Worm (Caenorhabditis elegans) whole organism, late embryonic: ENCODE data around the gene C15B12.1.
A peak's percentile ranks its signal among the peaks of the same experiment; 100 is the strongest.

Source experiments
- C08G9.2 ChIP-seq: sonication (generic microtip); optimal IDR thresholded peaks from 2 replicates; lab custom pipeline; 2016; ENCODE audit warnings: mild to moderate bottlenecking, missing genetic modification characterization, moderate library complexity, missing compliant biosample characterization
- K02D7.2 ChIP-seq: sonication (generic microtip); optimal IDR thresholded peaks from 2 replicates; lab custom pipeline; 2017; ENCODE audit warnings: mild to moderate bottlenecking, missing genetic modification characterization, missing compliant biosample characterization
- Y22D7AL.16 ChIP-seq: sonication (generic microtip); optimal IDR thresholded peaks from 2 replicates; lab custom pipeline; 2016; ENCODE audit warnings: missing genetic modification characterization, missing compliant biosample characterization
- ahr-1 ChIP-seq: sonication (generic microtip); optimal IDR thresholded peaks from 2 replicates; lab custom pipeline; 2016; ENCODE audit warnings: missing genetic modification characterization, missing compliant biosample characterization
- ama-1 ChIP-seq: fragments of 150-350 bp; optimal IDR thresholded peaks from 2 replicates; lab custom pipeline; 2014
- ceh-18 ChIP-seq: sonication (generic microtip); optimal IDR thresholded peaks from 2 replicates; lab custom pipeline; 2016; ENCODE audit warnings: missing genetic modification characterization, missing compliant biosample characterization
- ceh-19 ChIP-seq: fragments of 200-800 bp; sonication (Bioruptor generic); optimal IDR thresholded peaks from 2 replicates; lab custom pipeline; 2018; ENCODE audit warnings: mild to moderate bottlenecking, missing genetic modification characterization, missing compliant biosample characterization
- ceh-22 ChIP-seq: sonication (generic microtip); optimal IDR thresholded peaks from 2 replicates; lab custom pipeline; 2017; ENCODE audit warnings: missing biosample characterization, missing genetic modification characterization
- ceh-24 ChIP-seq: sonication (generic microtip); optimal IDR thresholded peaks from 2 replicates; lab custom pipeline; 2016; ENCODE audit warnings: mild to moderate bottlenecking, missing genetic modification characterization, missing compliant biosample characterization
- ceh-30 ChIP-seq: fragments of 150-350 bp; optimal IDR thresholded peaks from 2 replicates; lab custom pipeline; 2014; ENCODE audit warnings: missing biosample characterization, missing genetic modification characterization
- ceh-34 ChIP-seq: sonication (generic microtip); optimal IDR thresholded peaks from 2 replicates; lab custom pipeline; 2016; ENCODE audit warnings: mild to moderate bottlenecking, missing genetic modification characterization, missing compliant biosample characterization
- ceh-45 ChIP-seq: fragments of 200-800 bp; sonication (Bioruptor generic); IDR thresholded peaks from 2 replicates; pipeline ENCODE4 v1.3.6; 2022; ENCODE audit warnings: missing genetic modification reagents, missing genetic modification characterization, missing compliant biosample characterization
- ceh-6 ChIP-seq: fragments of 200-800 bp; sonication (Bioruptor generic); optimal IDR thresholded peaks from 2 replicates; lab custom pipeline; 2018; ENCODE audit warnings: mild to moderate bottlenecking, missing genetic modification characterization, missing compliant biosample characterization
- ceh-9 ChIP-seq: sonication (generic microtip); optimal IDR thresholded peaks from 2 replicates; lab custom pipeline; 2016; ENCODE audit warnings: mild to moderate bottlenecking, missing genetic modification characterization, inconsistent platforms, missing compliant biosample characterization
- dve-1 ChIP-seq: sonication (generic microtip); optimal IDR thresholded peaks from 2 replicates; lab custom pipeline; 2017; ENCODE audit warnings: antibody characterized with exemption, mild to moderate bottlenecking, missing genetic modification characterization, missing compliant biosample characterization
- elt-2 ChIP-seq: sonication (generic microtip); optimal IDR thresholded peaks from 2 replicates; lab custom pipeline; 2016; ENCODE audit warnings: missing genetic modification reagents, missing genetic modification characterization, missing compliant biosample characterization
- elt-4 ChIP-seq: sonication (generic microtip); optimal IDR thresholded peaks from 2 replicates; lab custom pipeline; 2016; ENCODE audit warnings: missing genetic modification characterization, missing compliant biosample characterization
- eyg-1 ChIP-seq: sonication (generic microtip); optimal IDR thresholded peaks from 2 replicates; lab custom pipeline; 2016; ENCODE audit warnings: missing genotype, missing genetic modification characterization, missing compliant biosample characterization
- fkh-6 ChIP-seq: sonication (generic microtip); optimal IDR thresholded peaks from 2 replicates; lab custom pipeline; 2016; ENCODE audit warnings: missing genetic modification characterization, missing compliant biosample characterization
- gmeb-2 ChIP-seq: sonication (generic microtip); optimal IDR thresholded peaks from 2 replicates; lab custom pipeline; 2016; ENCODE audit warnings: missing genetic modification characterization, inconsistent platforms, missing compliant biosample characterization
- hlh-8 ChIP-seq: sonication (generic microtip); optimal IDR thresholded peaks from 2 replicates; lab custom pipeline; 2016; ENCODE audit warnings: missing genotype, missing genetic modification characterization, missing compliant biosample characterization
- nfya-1 ChIP-seq: sonication (generic microtip); optimal IDR thresholded peaks from 2 replicates; lab custom pipeline; 2017; ENCODE audit warnings: missing genetic modification characterization, mild to moderate bottlenecking, missing compliant biosample characterization, antibody characterized with exemption, moderate library complexity
- nhr-11 ChIP-seq: fragments of 150-350 bp; optimal IDR thresholded peaks from 2 replicates; lab custom pipeline; 2014; ENCODE audit warnings: missing biosample characterization, missing genetic modification characterization
- nhr-232 ChIP-seq: sonication (generic microtip); optimal IDR thresholded peaks from 2 replicates; lab custom pipeline; 2016; ENCODE audit warnings: missing genetic modification characterization, missing compliant biosample characterization
- pag-3 ChIP-seq: sonication (generic microtip); optimal IDR thresholded peaks from 2 replicates; lab custom pipeline; 2016; ENCODE audit warnings: missing compliant biosample characterization, missing genetic modification characterization, borderline replicate concordance
- pat-9 ChIP-seq: fragments of 200-800 bp; sonication (Bioruptor generic); optimal IDR thresholded peaks from 2 replicates; lab custom pipeline; 2018; ENCODE audit warnings: mild to moderate bottlenecking, missing genetic modification characterization, moderate library complexity, missing compliant biosample characterization
- pax-1 ChIP-seq: fragments of 150-350 bp; optimal IDR thresholded peaks from 2 replicates; lab custom pipeline; 2014; ENCODE audit warnings: missing biosample characterization, missing genetic modification characterization
- pqm-1 ChIP-seq: sonication (generic microtip); optimal IDR thresholded peaks from 2 replicates; lab custom pipeline; 2016; ENCODE audit warnings: missing genetic modification characterization, missing compliant biosample characterization
- ref-2 ChIP-seq: sonication (generic microtip); optimal IDR thresholded peaks from 2 replicates; lab custom pipeline; 2016; ENCODE audit warnings: missing genetic modification characterization, missing compliant biosample characterization
- rnt-1 ChIP-seq: sonication (generic microtip); optimal IDR thresholded peaks from 2 replicates; lab custom pipeline; 2016; ENCODE audit warnings: missing genetic modification characterization, missing compliant biosample characterization
- sox-2 ChIP-seq: fragments of 200-800 bp; sonication (Bioruptor generic); IDR thresholded peaks from 2 replicates; pipeline ENCODE4 v1.3.6; 2022; ENCODE audit warnings: missing genetic modification reagents, missing genetic modification characterization, missing compliant biosample characterization
- tbx-2 ChIP-seq: sonication (generic microtip); optimal IDR thresholded peaks from 2 replicates; lab custom pipeline; 2016; ENCODE audit warnings: missing genetic modification characterization, missing compliant biosample characterization
- unc-86 ChIP-seq: sonication (generic microtip); optimal IDR thresholded peaks from 2 replicates; lab custom pipeline; 2016; ENCODE audit warnings: missing genetic modification characterization, missing compliant biosample characterization
- ztf-16 ChIP-seq: sonication (generic microtip); optimal IDR thresholded peaks from 2 replicates; lab custom pipeline; 2017; ENCODE audit warnings: missing genetic modification characterization, missing compliant biosample characterization

Gene C15B12.1

ce11 chrX:6456567-6456966 is 20.0 kb upstream of the C15B12.1 start, which contains the start of gene pept-1:
Gene pept-1, plus strand, starts transcription at chrX:6456872.
- TF ChIP-seq elt-2 (tag; lab: Kevin White, UChicago) (peak; percentile 19), elt-4 (tag; lab: Kevin White, UChicago) (no peak)

- TF ChIP-seq Y22D7AL.16 (tag; lab: Kevin White, UChicago) = no peak
- TF ChIP-seq ama-1 = no peak
- TF ChIP-seq ceh-22 (tag; lab: Kevin White, UChicago) = no peak
Measured at ce11 chrX:6458001-6458400, 18.6 kb upstream of the C15B12.1 start.

- TF ChIP-seq pag-3 (no peak), nfya-1 (tag; lab: Kevin White, UChicago) (no peak), ceh-19 (GFP tag; lab: Kevin White, UChicago) (no peak), ceh-24 (tag; lab: Kevin White, UChicago) (no peak)
Measured at ce11 chrX:6458467-6458866, 18.1 kb upstream of the C15B12.1 start.

- TF ChIP-seq dve-1 (tag; lab: Kevin White, UChicago) (no peak), nhr-232 (tag; lab: Kevin White, UChicago) (no peak), eyg-1 (tag; lab: Kevin White, UChicago) (no peak), ceh-6 (no peak)
Measured at ce11 chrX:6460123-6460522, 16.5 kb upstream of the C15B12.1 start.

ce11 chrX:6461729-6462128 is 14.9 kb upstream of the C15B12.1 start, which contains the start of gene K04E7.1:
Gene K04E7.1, plus strand, starts transcription at chrX:6462029.
- no peak for TF ChIP-seq Y22D7AL.16 (tag; lab: Kevin White, UChicago)
- TF ChIP-seq C08G9.2 (tag; lab: Kevin White, UChicago) = no peak
- no peak for TF ChIP-seq sox-2 (GFP tag; lab: Robert Waterston, UW)
- no peak for TF ChIP-seq pat-9 (tag; lab: Kevin White, UChicago)
- TF ChIP-seq, all 69 proteins: peak for 0

- no peak for TF ChIP-seq ref-2 (tag; lab: Kevin White, UChicago)
- TF ChIP-seq hlh-8 (tag; lab: Kevin White, UChicago) = no peak
- TF ChIP-seq rnt-1 (tag; lab: Kevin White, UChicago) = no peak
- no peak for TF ChIP-seq fkh-6 (tag; lab: Kevin White, UChicago)
- no peak for TF ChIP-seq ahr-1 (tag; lab: Kevin White, UChicago)
- TF ChIP-seq ceh-30 = no peak
- no peak for TF ChIP-seq ceh-9 (tag; lab: Kevin White, UChicago)
- TF ChIP-seq pax-1 (tag; lab: Kevin White, UChicago) = no peak
- no peak for TF ChIP-seq dve-1 (tag; lab: Kevin White, UChicago)
- no peak for TF ChIP-seq tbx-2 (tag; lab: Kevin White, UChicago)
- no peak for TF ChIP-seq unc-86 (tag; lab: Kevin White, UChicago)
- TF ChIP-seq ceh-45 (GFP tag; lab: Robert Waterston, UW) = no peak
- no peak for TF ChIP-seq pqm-1 (tag; lab: Kevin White, UChicago)
- TF ChIP-seq K02D7.2 = no peak
- TF ChIP-seq ceh-34 (tag; lab: Kevin White, UChicago) = no peak
- TF ChIP-seq ceh-18 (tag; lab: Kevin White, UChicago) = no peak
- TF ChIP-seq gmeb-2 (tag; lab: Kevin White, UChicago) = no peak
- no peak for TF ChIP-seq Y22D7AL.16 (tag; lab: Kevin White, UChicago)
- no peak for TF ChIP-seq nhr-11
- TF ChIP-seq ztf-16 (tag; lab: Kevin White, UChicago) = no peak
- TF ChIP-seq, all 69 proteins: peak for 0
Measured at ce11 chrX:6462479-6462878, 14.1 kb upstream of the C15B12.1 start.
